Fruit fly (Drosophila melanogaster) whole organism, wandering third instar larva: ENCODE results near the gene eIF5B.

Experiments used
- Abd-B ChIP-seq: fragments of >200 bp; optimal IDR thresholded peaks from 2 replicates; lab custom pipeline; 2017; ENCODE audit warnings: missing biosample characterization, missing genetic modification characterization
- CG9705 ChIP-seq: fragments of 200-800 bp; sonication (Bioruptor generic); optimal IDR thresholded peaks from 2 replicates; lab custom pipeline; 2018; ENCODE audit warnings: missing biosample characterization, mild to moderate bottlenecking, missing genetic modification characterization
- CrebA ChIP-seq: fragments of 200-800 bp; sonication (Bioruptor generic); optimal IDR thresholded peaks from 2 replicates; lab custom pipeline; 2016; ENCODE audit warnings: missing biosample characterization, mild to moderate bottlenecking, missing genetic modification characterization, borderline replicate concordance
- Dfd ChIP-seq: fragments of >200 bp; optimal IDR thresholded peaks from 2 replicates; lab custom pipeline; 2017; ENCODE audit warnings: missing biosample characterization, missing genetic modification characterization
- Dif ChIP-seq: fragments of 200-275, 200-300 bp; sonication (Bioruptor generic); optimal IDR thresholded peaks from 2 replicates; lab custom pipeline; 2018; ENCODE audit warnings: missing biosample characterization, missing genetic modification characterization; ENCODE audit not compliant: partially characterized antibody
- HLH106 ChIP-seq: fragments of 200-800 bp; optimal IDR thresholded peaks from 3 replicates; lab custom pipeline; 2019; ENCODE audit warnings: missing biosample characterization, mild to moderate bottlenecking, missing genetic modification characterization, moderate library complexity
- Hr78 ChIP-seq: fragments of >200 bp; optimal IDR thresholded peaks from 2 replicates; lab custom pipeline; 2017; ENCODE audit warnings: missing biosample characterization, missing genetic modification characterization
- Hr83 ChIP-seq: fragments of 200-300 bp; sonication (Bioruptor generic); optimal IDR thresholded peaks from 2 replicates; lab custom pipeline; 2016; ENCODE audit warnings: missing biosample characterization, mild to moderate bottlenecking, missing genetic modification characterization, moderate library complexity; ENCODE audit not compliant: poor library complexity, severe bottlenecking
- Jra ChIP-seq: sonication (Bioruptor generic); optimal IDR thresholded peaks from 2 replicates; lab custom pipeline; 2016; ENCODE audit warnings: missing biosample characterization, missing genetic modification characterization
- Myc ChIP-seq: fragments of >200 bp; optimal IDR thresholded peaks from 2 replicates; lab custom pipeline; 2017
- N ChIP-seq: fragments of >200 bp; optimal IDR thresholded peaks from 2 replicates; lab custom pipeline; 2018; ENCODE audit warnings: missing biosample characterization, missing external identifiers, missing genetic modification characterization
- Rel ChIP-seq, 2 experiments: fragments of 200-800 bp; sonication (Bioruptor generic) in 1 of 2; optimal IDR thresholded peaks; 2 replicates in 1 of 2; 3 replicates in 1 of 2; lab custom pipeline; 2016 to 2019; ENCODE audit warnings: mild to moderate bottlenecking in 2 of 2, missing biosample characterization in 2 of 2, missing genetic modification characterization in 2 of 2, moderate library complexity in 1 of 2
- Vsx2 ChIP-seq: fragments of 200-300, 225-300 bp; sonication (Bioruptor generic); optimal IDR thresholded peaks from 2 replicates; lab custom pipeline; 2018; ENCODE audit warnings: missing biosample characterization, missing genetic modification characterization; ENCODE audit not compliant: partially characterized antibody
- brk ChIP-seq: fragments of 200-800 bp; sonication (Bioruptor generic); optimal IDR thresholded peaks from 2 replicates; lab custom pipeline; 2016; ENCODE audit warnings: missing biosample characterization, mild to moderate bottlenecking, missing genetic modification characterization
- dl ChIP-seq, 2 experiments: fragments of 175-275, 200-275 bp in 1 of 2; fragments of 200-275 bp in 1 of 2; sonication (Bioruptor generic); optimal IDR thresholded peaks; lab custom pipeline; 2018; ENCODE audit warnings: mild to moderate bottlenecking in 2 of 2, missing biosample characterization in 2 of 2, missing genetic modification characterization in 2 of 2, moderate library complexity in 2 of 2; ENCODE audit not compliant: partially characterized antibody in 2 of 2, insufficient read depth in 1 of 2
- dmrt93B ChIP-seq: fragments of 200-800 bp; sonication (Bioruptor generic); optimal IDR thresholded peaks from 2 replicates; lab custom pipeline; 2018; ENCODE audit warnings: missing biosample characterization, mild to moderate bottlenecking, missing genetic modification characterization
- dsf ChIP-seq: sonication (Bioruptor generic); optimal IDR thresholded peaks from 2 replicates; lab custom pipeline; 2016; ENCODE audit warnings: missing biosample characterization, missing genetic modification characterization, borderline replicate concordance
- ey ChIP-seq: fragments of 200-800 bp; sonication (Bioruptor generic); optimal IDR thresholded peaks from 2 replicates; lab custom pipeline; 2016; ENCODE audit warnings: missing biosample characterization, missing genetic modification characterization
- h ChIP-seq: fragments of 200-800 bp; sonication (Bioruptor generic); optimal IDR thresholded peaks from 3 replicates; lab custom pipeline; 2016; ENCODE audit warnings: missing biosample characterization, mild to moderate bottlenecking, missing genetic modification characterization
- jim ChIP-seq: fragments of 175-275, 200-325 bp; sonication (Bioruptor generic); optimal IDR thresholded peaks from 2 replicates; lab custom pipeline; 2016; ENCODE audit warnings: missing biosample characterization, mild to moderate bottlenecking, missing genetic modification characterization
- lola ChIP-seq: fragments of >200 bp; optimal IDR thresholded peaks from 2 replicates; lab custom pipeline; 2017; ENCODE audit warnings: missing biosample characterization, missing genetic modification characterization
- pan ChIP-seq: fragments of >200 bp; optimal IDR thresholded peaks from 2 replicates; lab custom pipeline; 2017
- psq ChIP-seq: fragments of 200-800 bp; sonication (Bioruptor generic); optimal IDR thresholded peaks from 3 replicates; lab custom pipeline; 2017; ENCODE audit warnings: missing biosample characterization, mild to moderate bottlenecking, missing genetic modification characterization, moderate library complexity
- rgr ChIP-seq: fragments of 200-800 bp; sonication (Bioruptor generic); optimal IDR thresholded peaks from 3 replicates; lab custom pipeline; 2016; ENCODE audit warnings: missing biosample characterization, mild to moderate bottlenecking, missing genetic modification characterization
- sage ChIP-seq: fragments of 200-800 bp; sonication (Bioruptor generic); optimal IDR thresholded peaks from 2 replicates; lab custom pipeline; 2016; ENCODE audit warnings: missing biosample characterization, mild to moderate bottlenecking, missing genetic modification characterization
- tai ChIP-seq: sonication (Bioruptor generic); optimal IDR thresholded peaks from 2 replicates; lab custom pipeline; 2016; ENCODE audit warnings: missing biosample characterization, missing genetic modification characterization
- usp ChIP-seq: fragments of >200 bp; optimal IDR thresholded peaks from 2 replicates; lab custom pipeline; 2017; ENCODE audit warnings: missing biosample characterization, missing genetic modification characterization
- woc ChIP-seq: sonication (Bioruptor generic); optimal IDR thresholded peaks from 2 replicates; lab custom pipeline; 2016; ENCODE audit warnings: missing biosample characterization, mild to moderate bottlenecking, missing genetic modification characterization

Gene eIF5B

dm6 chr3L:3418207-3419086, 42.3 kb downstream of the eIF5B start (continued):
- no peak for TF ChIP-seq Hr83 (GFP tag; lab: Kevin White, UChicago)
- TF ChIP-seq Jra (GFP tag; lab: Kevin White, UChicago): peak; percentile 20
- TF ChIP-seq CG9705: peak; percentile 81
- peak; percentile 69 for TF ChIP-seq woc (GFP tag; lab: Kevin White, UChicago)
- peak; percentile 3 for TF ChIP-seq Myc (lab: Kevin White, UChicago)
- peak; percentile 19 for TF ChIP-seq dmrt93B
- TF ChIP-seq rgr (GFP tag; lab: Kevin White, UChicago): peak; percentile 70
- TF ChIP-seq ey (GFP tag; lab: Kevin White, UChicago): peak; percentile 70

dm6 chr3L:3417759-3418158, 43.0 kb downstream of the eIF5B start:
- TF ChIP-seq lola (GFP tag; lab: Kevin White, UChicago): no peak
- TF ChIP-seq Hr83 (GFP tag; lab: Kevin White, UChicago): peak; percentile 54
- TF ChIP-seq rgr (GFP tag; lab: Kevin White, UChicago): peak; percentile 24
- TF ChIP-seq dsf (GFP tag; lab: Kevin White, UChicago): no peak
- TF ChIP-seq CrebA: no peak
- TF ChIP-seq tai: peak; percentile 38
- no peak for TF ChIP-seq Abd-B (GFP tag; lab: Kevin White, UChicago)
- no peak for TF ChIP-seq jim
- TF ChIP-seq Dfd: no peak
- no peak for TF ChIP-seq Myc (lab: Kevin White, UChicago)
- TF ChIP-seq, all 38 proteins: peak for 3

dm6 chr3L:3417120-3417519, 43.7 kb downstream of the eIF5B start:
- peak; percentile 57 for TF ChIP-seq sage (GFP tag; lab: Kevin White, UChicago)
- TF ChIP-seq Vsx2 (GFP tag; lab: Kevin White, UChicago): no peak
- peak; percentile 26 for TF ChIP-seq brk (GFP tag; lab: Kevin White, UChicago)
- TF ChIP-seq Dfd: no peak
- TF ChIP-seq Hr83 (GFP tag; lab: Kevin White, UChicago): peak; percentile 34
- no peak for TF ChIP-seq pan (lab: Kevin White, UChicago)
- no peak for TF ChIP-seq Rel (GFP tag; optimal IDR thresholded peaks at IDR 0.05; lab: Kevin White, UChicago)
- peak; percentile 36 for TF ChIP-seq Rel (tag; optimal IDR thresholded peaks at IDR 0.05; lab: Kevin White, UChicago)
- no peak for TF ChIP-seq Dif
- TF ChIP-seq h (GFP tag; lab: Kevin White, UChicago): peak; percentile 13
- TF ChIP-seq rgr (GFP tag; lab: Kevin White, UChicago): peak; percentile 26
- TF ChIP-seq Hr78 (GFP tag; lab: Kevin White, UChicago): peak; percentile 13
- TF ChIP-seq HLH106 (tag; lab: Kevin White, UChicago): no peak
- peak; percentile 64 for TF ChIP-seq N (GFP tag; lab: Kevin White, UChicago)
- no peak for TF ChIP-seq usp (GFP tag; lab: Kevin White, UChicago)
- TF ChIP-seq ey (GFP tag; lab: Kevin White, UChicago): no peak
- TF ChIP-seq CrebA: peak; percentile 49
- no peak for TF ChIP-seq psq

DNA sequence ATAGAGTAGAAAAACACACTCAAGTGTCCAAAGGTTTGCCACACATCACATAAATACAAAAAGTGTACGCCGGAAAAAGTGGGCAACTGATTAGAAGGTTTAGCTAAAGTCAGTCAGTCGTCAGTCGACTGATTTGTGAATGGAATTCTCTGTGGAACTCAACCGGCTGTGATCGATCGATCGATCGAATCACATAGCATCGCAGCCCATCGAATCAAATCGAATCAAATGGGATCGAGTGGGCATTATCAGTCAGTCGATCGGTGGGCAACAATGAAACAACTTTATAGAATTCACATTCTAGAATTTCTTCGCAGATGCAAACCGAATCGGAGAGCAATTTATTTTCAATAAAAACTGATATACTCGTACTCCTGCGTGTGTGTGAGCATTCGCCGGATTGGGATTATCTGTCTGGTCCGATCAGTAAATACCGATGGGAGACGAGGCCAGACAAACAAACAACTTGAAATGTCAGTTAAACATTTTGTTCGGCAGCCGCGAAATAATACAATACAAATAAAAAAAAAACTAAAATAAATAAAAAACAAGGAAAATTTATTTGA, 45.1 kb downstream of the eIF5B start:
- TF ChIP-seq CG9705: no peak
- no peak for TF ChIP-seq psq
- no peak for TF ChIP-seq Myc (lab: Kevin White, UChicago)
- no peak for TF ChIP-seq dl (GFP tag; optimal IDR thresholded peaks at IDR 0.05; lab: Kevin White, UChicago; ENCODE audit: insufficient read depth in 1 of 2, partially characterized antibody in 2 of 2)
- TF ChIP-seq, all 38 proteins: peak for 0
